Fruit fly (Drosophila melanogaster) whole organism, wandering third instar larva: Measurements from ENCODE around the gene CG33932.

Source experiments
- Abd-B ChIP-seq: fragments of >200 bp; optimal IDR thresholded peaks from 2 replicates; lab custom pipeline; 2017; ENCODE audit warnings: missing biosample characterization, missing genetic modification characterization
- CrebA ChIP-seq: fragments of 200-800 bp; sonication (Bioruptor generic); optimal IDR thresholded peaks from 2 replicates; lab custom pipeline; 2016; ENCODE audit warnings: missing biosample characterization, mild to moderate bottlenecking, missing genetic modification characterization, borderline replicate concordance
- Dif ChIP-seq: fragments of 200-275, 200-300 bp; sonication (Bioruptor generic); optimal IDR thresholded peaks from 2 replicates; lab custom pipeline; 2018; ENCODE audit warnings: missing biosample characterization, missing genetic modification characterization; ENCODE audit not compliant: partially characterized antibody
- GATAd ChIP-seq: sonication (Bioruptor generic); optimal IDR thresholded peaks from 2 replicates; lab custom pipeline; 2016; ENCODE audit warnings: missing biosample characterization, missing genetic modification characterization
- HLH106 ChIP-seq: fragments of 200-800 bp; optimal IDR thresholded peaks from 3 replicates; lab custom pipeline; 2019; ENCODE audit warnings: missing biosample characterization, mild to moderate bottlenecking, missing genetic modification characterization, moderate library complexity
- Hnf4 ChIP-seq: fragments of 200-800 bp; sonication (Bioruptor generic); optimal IDR thresholded peaks from 2 replicates; lab custom pipeline; 2016; ENCODE audit warnings: missing biosample characterization, mild to moderate bottlenecking, missing genetic modification characterization
- Hr78 ChIP-seq: fragments of >200 bp; optimal IDR thresholded peaks from 2 replicates; lab custom pipeline; 2017; ENCODE audit warnings: missing biosample characterization, missing genetic modification characterization
- Hr83 ChIP-seq: fragments of 200-300 bp; sonication (Bioruptor generic); optimal IDR thresholded peaks from 2 replicates; lab custom pipeline; 2016; ENCODE audit warnings: missing biosample characterization, mild to moderate bottlenecking, missing genetic modification characterization, moderate library complexity; ENCODE audit not compliant: poor library complexity, severe bottlenecking
- Jra ChIP-seq: sonication (Bioruptor generic); optimal IDR thresholded peaks from 2 replicates; lab custom pipeline; 2016; ENCODE audit warnings: missing biosample characterization, missing genetic modification characterization
- Myc ChIP-seq: fragments of >200 bp; optimal IDR thresholded peaks from 2 replicates; lab custom pipeline; 2017
- OdsH ChIP-seq: fragments of 200-800 bp; sonication (Bioruptor generic); optimal IDR thresholded peaks from 2 replicates; lab custom pipeline; 2016; ENCODE audit warnings: missing biosample characterization, mild to moderate bottlenecking, missing genetic modification characterization
- Rel ChIP-seq, 2 experiments: fragments of 200-800 bp; sonication (Bioruptor generic) in 1 of 2; optimal IDR thresholded peaks; 2 replicates in 1 of 2; 3 replicates in 1 of 2; lab custom pipeline; 2016 to 2019; ENCODE audit warnings: mild to moderate bottlenecking in 2 of 2, missing biosample characterization in 2 of 2, missing genetic modification characterization in 2 of 2, moderate library complexity in 1 of 2
- Sp1 ChIP-seq: fragments of 200-800 bp; sonication (Bioruptor generic); optimal IDR thresholded peaks from 3 replicates; lab custom pipeline; 2019; ENCODE audit warnings: missing biosample characterization, mild to moderate bottlenecking, missing genetic modification characterization, moderate library complexity
- br ChIP-seq: fragments of 200-800 bp; sonication (Bioruptor generic); optimal IDR thresholded peaks from 2 replicates; lab custom pipeline; 2016; ENCODE audit warnings: missing biosample characterization, missing genetic modification characterization
- brk ChIP-seq: fragments of 200-800 bp; sonication (Bioruptor generic); optimal IDR thresholded peaks from 2 replicates; lab custom pipeline; 2016; ENCODE audit warnings: missing biosample characterization, mild to moderate bottlenecking, missing genetic modification characterization
- dl ChIP-seq, 2 experiments: fragments of 175-275, 200-275 bp in 1 of 2; fragments of 200-275 bp in 1 of 2; sonication (Bioruptor generic); optimal IDR thresholded peaks; lab custom pipeline; 2018; ENCODE audit warnings: mild to moderate bottlenecking in 2 of 2, missing biosample characterization in 2 of 2, missing genetic modification characterization in 2 of 2, moderate library complexity in 2 of 2; ENCODE audit not compliant: partially characterized antibody in 2 of 2, insufficient read depth in 1 of 2
- dmrt93B ChIP-seq: fragments of 200-800 bp; sonication (Bioruptor generic); optimal IDR thresholded peaks from 2 replicates; lab custom pipeline; 2018; ENCODE audit warnings: missing biosample characterization, mild to moderate bottlenecking, missing genetic modification characterization
- dsf ChIP-seq: sonication (Bioruptor generic); optimal IDR thresholded peaks from 2 replicates; lab custom pipeline; 2016; ENCODE audit warnings: missing biosample characterization, missing genetic modification characterization, borderline replicate concordance
- ey ChIP-seq: fragments of 200-800 bp; sonication (Bioruptor generic); optimal IDR thresholded peaks from 2 replicates; lab custom pipeline; 2016; ENCODE audit warnings: missing biosample characterization, missing genetic modification characterization
- foxo ChIP-seq, 2 experiments: fragments of 200-800 bp; sonication (Bioruptor generic); optimal IDR thresholded peaks; 2 replicates in 1 of 2; 3 replicates in 1 of 2; lab custom pipeline; 2016 to 2017; ENCODE audit warnings: missing biosample characterization in 2 of 2, missing genetic modification characterization in 2 of 2
- fru ChIP-seq: fragments of 200-800 bp; sonication (Bioruptor generic); optimal IDR thresholded peaks from 3 replicates; lab custom pipeline; 2016; ENCODE audit warnings: missing biosample characterization, mild to moderate bottlenecking, missing genetic modification characterization
- h ChIP-seq: fragments of 200-800 bp; sonication (Bioruptor generic); optimal IDR thresholded peaks from 3 replicates; lab custom pipeline; 2016; ENCODE audit warnings: missing biosample characterization, mild to moderate bottlenecking, missing genetic modification characterization
- jim ChIP-seq: fragments of 175-275, 200-325 bp; sonication (Bioruptor generic); optimal IDR thresholded peaks from 2 replicates; lab custom pipeline; 2016; ENCODE audit warnings: missing biosample characterization, mild to moderate bottlenecking, missing genetic modification characterization
- lola ChIP-seq: fragments of >200 bp; optimal IDR thresholded peaks from 2 replicates; lab custom pipeline; 2017; ENCODE audit warnings: missing biosample characterization, missing genetic modification characterization
- pan ChIP-seq: fragments of >200 bp; optimal IDR thresholded peaks from 2 replicates; lab custom pipeline; 2017
- psq ChIP-seq: fragments of 200-800 bp; sonication (Bioruptor generic); optimal IDR thresholded peaks from 3 replicates; lab custom pipeline; 2017; ENCODE audit warnings: missing biosample characterization, mild to moderate bottlenecking, missing genetic modification characterization, moderate library complexity
- rgr ChIP-seq: fragments of 200-800 bp; sonication (Bioruptor generic); optimal IDR thresholded peaks from 3 replicates; lab custom pipeline; 2016; ENCODE audit warnings: missing biosample characterization, mild to moderate bottlenecking, missing genetic modification characterization
- sage ChIP-seq: fragments of 200-800 bp; sonication (Bioruptor generic); optimal IDR thresholded peaks from 2 replicates; lab custom pipeline; 2016; ENCODE audit warnings: missing biosample characterization, mild to moderate bottlenecking, missing genetic modification characterization
- tai ChIP-seq: sonication (Bioruptor generic); optimal IDR thresholded peaks from 2 replicates; lab custom pipeline; 2016; ENCODE audit warnings: missing biosample characterization, missing genetic modification characterization
- usp ChIP-seq: fragments of >200 bp; optimal IDR thresholded peaks from 2 replicates; lab custom pipeline; 2017; ENCODE audit warnings: missing biosample characterization, missing genetic modification characterization

CG33932 gene

DNA sequence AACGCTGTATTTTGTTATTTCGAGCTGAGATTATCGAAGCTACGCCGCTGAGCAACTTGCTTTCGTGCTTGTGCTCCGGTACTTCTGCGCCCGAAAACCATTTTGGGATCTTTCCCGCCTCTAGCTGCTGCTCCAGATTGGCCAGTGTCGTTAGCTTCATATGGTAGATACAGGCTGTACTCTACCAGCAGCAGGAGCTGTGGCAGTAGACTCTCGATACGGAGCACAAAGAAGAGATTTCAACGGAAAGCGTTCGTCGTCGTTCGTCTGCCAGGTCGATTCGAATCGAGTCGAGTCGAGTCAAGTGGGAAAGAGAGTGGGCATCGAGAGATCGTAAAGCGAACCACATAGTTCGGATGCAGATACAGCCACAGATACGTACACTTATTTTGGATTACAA lies 29.4 kb upstream of the CG33932 start:
- TF ChIP-seq Myc (no peak), jim (no peak), Hr83 (GFP tag; lab: Kevin White, UChicago) (no peak), Sp1 (no peak), CrebA (no peak), dmrt93B (GFP tag; lab: Kevin White, UChicago) (no peak), usp (no peak), rgr (GFP tag; lab: Kevin White, UChicago) (no peak), ey (no peak), dl (GFP tag; optimal IDR thresholded peaks at IDR 0.05; lab: Kevin White, UChicago; ENCODE audit: insufficient read depth in 1 of 2, partially characterized antibody in 2 of 2) (no peak), Jra (GFP tag; lab: Kevin White, UChicago) (no peak), Abd-B (GFP tag; lab: Kevin White, UChicago) (no peak), h (GFP tag; lab: Kevin White, UChicago) (no peak), GATAd (GFP tag; lab: Kevin White, UChicago) (no peak), sage (no peak)

DNA sequence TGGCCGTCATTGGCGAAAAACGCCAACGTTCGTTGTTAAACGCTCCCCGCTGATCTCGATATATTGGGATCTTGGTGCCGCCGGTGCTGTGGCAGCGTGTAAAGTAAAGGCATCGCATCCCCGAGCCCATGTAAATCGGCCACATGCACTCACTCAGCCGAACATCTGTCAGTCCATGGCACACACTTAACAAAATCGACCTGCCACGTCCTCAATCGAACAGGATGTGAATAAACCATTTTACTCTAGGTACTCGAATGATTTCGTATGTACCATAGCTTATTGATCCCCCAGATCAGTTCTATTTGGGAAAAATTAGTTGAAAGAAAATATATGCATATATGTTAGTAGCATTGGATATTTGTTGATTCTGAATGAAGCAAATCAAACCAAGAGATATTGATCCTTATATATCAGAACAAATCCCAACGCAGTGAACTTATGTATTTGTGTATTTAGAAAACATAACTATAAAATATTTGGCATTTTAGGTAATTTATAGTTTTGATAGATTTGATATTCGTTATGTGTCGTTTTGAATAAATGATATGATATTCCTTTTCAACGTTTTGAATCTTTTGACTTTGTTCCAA lies 27.8 kb upstream of the CG33932 start:
- TF ChIP-seq dl (GFP tag; optimal IDR thresholded peaks at IDR 0.05; lab: Kevin White, UChicago; ENCODE audit: insufficient read depth in 1 of 2, partially characterized antibody in 2 of 2) (no peak), foxo (GFP tag; optimal IDR thresholded peaks at IDR 0.05; lab: Kevin White, UChicago) (no peak), CrebA (no peak), Rel (GFP tag; optimal IDR thresholded peaks at IDR 0.05; lab: Kevin White, UChicago) (no peak), Rel (tag; optimal IDR thresholded peaks at IDR 0.05; lab: Kevin White, UChicago) (no peak), ey (no peak)

- no peak for TF ChIP-seq br
- TF ChIP-seq lola: no peak
- no peak for TF ChIP-seq Sp1
- no peak for TF ChIP-seq h (GFP tag; lab: Kevin White, UChicago)
- no peak for TF ChIP-seq Hr78 (GFP tag; lab: Kevin White, UChicago)
- TF ChIP-seq Rel (GFP tag; optimal IDR thresholded peaks at IDR 0.05; lab: Kevin White, UChicago): no peak
- no peak for TF ChIP-seq Rel (tag; optimal IDR thresholded peaks at IDR 0.05; lab: Kevin White, UChicago)
- no peak for TF ChIP-seq HLH106 (tag; lab: Kevin White, UChicago)
- no peak for TF ChIP-seq foxo (GFP tag; optimal IDR thresholded peaks at IDR 0.05; lab: Kevin White, UChicago)
- no peak for TF ChIP-seq Hr83 (GFP tag; lab: Kevin White, UChicago)
- TF ChIP-seq Dif (GFP tag; lab: Kevin White, UChicago): no peak
- no peak for TF ChIP-seq sage
- TF ChIP-seq GATAd (GFP tag; lab: Kevin White, UChicago): no peak
- TF ChIP-seq tai (GFP tag; lab: Kevin White, UChicago): no peak
- no peak for TF ChIP-seq rgr (GFP tag; lab: Kevin White, UChicago)
- no peak for TF ChIP-seq Hnf4 (GFP tag; lab: Kevin White, UChicago)
- TF ChIP-seq dmrt93B (GFP tag; lab: Kevin White, UChicago): no peak
- TF ChIP-seq CrebA: no peak
- TF ChIP-seq jim: no peak
Observed at dm6 chrX:19717041-19717440, 27.2 kb upstream of the CG33932 start.

- TF ChIP-seq brk (GFP tag; lab: Kevin White, UChicago) (no peak), tai (GFP tag; lab: Kevin White, UChicago) (no peak), psq (GFP tag; lab: Kevin White, UChicago) (no peak), Hr83 (GFP tag; lab: Kevin White, UChicago) (no peak), dmrt93B (GFP tag; lab: Kevin White, UChicago) (no peak), OdsH (no peak), Myc (no peak), Dif (GFP tag; lab: Kevin White, UChicago) (no peak), dl (GFP tag; optimal IDR thresholded peaks at IDR 0.05; lab: Kevin White, UChicago; ENCODE audit: insufficient read depth in 1 of 2, partially characterized antibody in 2 of 2) (no peak), fru (GFP tag; lab: Kevin White, UChicago) (no peak), Hr78 (GFP tag; lab: Kevin White, UChicago) (no peak), pan (no peak), Abd-B (GFP tag; lab: Kevin White, UChicago) (no peak), jim (no peak), dsf (no peak)
Observed at dm6 chrX:19717988-19718973, 25.9 kb upstream of the CG33932 start, which contains the start of gene CG12531. Gene CG12531, plus strand, starts transcription at chrX:19718923.
